Worm (Caenorhabditis elegans): ENCODE results near the gene C39F7.5.

ce11 chrV:1302090-1302489, 37.5 kb downstream of the C39F7.5 start:
- TF ChIP-seq rpc-1 (optimal IDR thresholded peaks at IDR 0.05) (no peak), rpc-1 (tag; optimal IDR thresholded peaks at IDR 0.05) (no peak), mes-4 (tag; optimal IDR thresholded peaks at IDR 0.05) (no peak), gei-17 (GFP tag; optimal IDR thresholded peaks at IDR 0.05) (no peak), hrde-1 (tag; optimal IDR thresholded peaks at IDR 0.05; ENCODE audit: borderline replicate concordance) (no peak), F49E8.2 (tag; optimal IDR thresholded peaks at IDR 0.05; ENCODE audit: insufficient read depth) (no peak), hlh-12 (tag; optimal IDR thresholded peaks at IDR 0.05) (no peak)
